Fruit fly (Drosophila melanogaster) whole organism, embryonic: ENCODE measurements around the gene dia.

Experiments used
- Antp ChIP-seq: fragments of 200-800 bp; sonication (Bioruptor generic); optimal IDR thresholded peaks from 3 replicates; lab custom pipeline; 2016; ENCODE audit warnings: missing biosample characterization, missing genetic modification characterization
- Asciz ChIP-seq: fragments of 200-800 bp; sonication (Bioruptor generic); optimal IDR thresholded peaks from 2 replicates; lab custom pipeline; 2017; ENCODE audit warnings: missing biosample characterization, mild to moderate bottlenecking, missing genetic modification characterization, missing genetic modification reagents
- BtbVII ChIP-seq: fragments of 200-800 bp; sonication (Bioruptor generic); optimal IDR thresholded peaks from 3 replicates; lab custom pipeline; 2017; ENCODE audit warnings: missing biosample characterization, mild to moderate bottlenecking, missing genetic modification characterization
- CG1024 ChIP-seq: fragments of 200-800 bp; sonication (Bioruptor generic); IDR thresholded peaks from 2 replicates; pipeline ENCODE4 v1.3.6; 2022; ENCODE audit warnings: missing biosample characterization, missing genetic modification characterization
- CG10366 ChIP-seq: fragments of 200-800 bp; sonication (Bioruptor generic); IDR thresholded peaks from 2 replicates; pipeline ENCODE4 v1.3.6; 2022; ENCODE audit warnings: missing biosample characterization, missing genetic modification characterization
- CG12155 ChIP-seq: fragments of 200-800 bp; sonication (Bioruptor generic); optimal IDR thresholded peaks from 3 replicates; lab custom pipeline; 2016; ENCODE audit warnings: missing biosample characterization, missing genetic modification characterization
- CG12299 ChIP-seq: fragments of 200-800 bp; sonication (Bioruptor generic); optimal IDR thresholded peaks from 2 replicates; lab custom pipeline; 2018; ENCODE audit warnings: missing biosample characterization, mild to moderate bottlenecking, missing genetic modification characterization
- CG13287 ChIP-seq: fragments of 200-800 bp; sonication (Bioruptor generic); IDR thresholded peaks from 2 replicates; pipeline ENCODE4 v1.3.6; 2022; ENCODE audit warnings: missing biosample characterization, missing genetic modification characterization; ENCODE audit not compliant: partially characterized antibody
- CG15011 ChIP-seq: fragments of 200-800 bp; sonication (Bioruptor generic); optimal IDR thresholded peaks from 3 replicates; lab custom pipeline; 2018; ENCODE audit warnings: missing biosample characterization, mild to moderate bottlenecking, missing genetic modification characterization
- CG1602 ChIP-seq: fragments of 200-800 bp; sonication (Bioruptor generic); optimal IDR thresholded peaks from 3 replicates; lab custom pipeline; 2016; ENCODE audit warnings: missing biosample characterization, missing genetic modification characterization
- CG18619 ChIP-seq: fragments of 200-800 bp; sonication (Bioruptor generic); optimal IDR thresholded peaks from 3 replicates; lab custom pipeline; 2017; ENCODE audit warnings: missing biosample characterization, mild to moderate bottlenecking, missing genetic modification characterization
- CG2116 ChIP-seq: fragments of 200-800 bp; sonication (Bioruptor generic); optimal IDR thresholded peaks from 3 replicates; lab custom pipeline; 2018; ENCODE audit warnings: missing biosample characterization, mild to moderate bottlenecking, missing genetic modification characterization
- CG2678 ChIP-seq: fragments of 200-800 bp; sonication (Bioruptor generic); optimal IDR thresholded peaks from 3 replicates; lab custom pipeline; 2019; ENCODE audit warnings: missing biosample characterization, mild to moderate bottlenecking, missing genetic modification characterization, moderate library complexity
- CG4282 ChIP-seq: fragments of 200-800 bp; sonication (Bioruptor generic); optimal IDR thresholded peaks from 2 replicates; lab custom pipeline; 2016; ENCODE audit warnings: missing biosample characterization, missing genetic modification characterization
- CG4730 ChIP-seq: fragments of 200-800 bp; sonication (Bioruptor generic); IDR thresholded peaks from 2 replicates; pipeline ENCODE4 v1.3.6; 2022; ENCODE audit warnings: missing biosample characterization, missing genetic modification characterization
- CG6272 ChIP-seq: fragments of 200-800 bp; sonication (Bioruptor generic); IDR thresholded peaks from 2 replicates; pipeline ENCODE4 v1.3.6; 2022; ENCODE audit warnings: missing biosample characterization, missing genetic modification characterization
- CG6791 ChIP-seq: fragments of 200-800 bp; sonication (Bioruptor generic); IDR thresholded peaks from 3 replicates; pipeline ENCODE4 v1.3.6; 2022; ENCODE audit warnings: missing biosample characterization, missing genetic modification characterization; ENCODE audit not compliant: partially characterized antibody
- CG6854 ChIP-seq: fragments of 200-800 bp; sonication (Bioruptor generic); optimal IDR thresholded peaks from 3 replicates; lab custom pipeline; 2017; ENCODE audit warnings: missing biosample characterization, mild to moderate bottlenecking, missing genetic modification characterization
- CG8359 ChIP-seq: fragments of 200-800 bp; sonication (Bioruptor generic); optimal IDR thresholded peaks from 2 replicates; lab custom pipeline; 2017; ENCODE audit warnings: missing biosample characterization, mild to moderate bottlenecking, missing genetic modification characterization, borderline replicate concordance
- CG8924 ChIP-seq: fragments of 200-800 bp; optimal IDR thresholded peaks from 3 replicates; lab custom pipeline; 2019; ENCODE audit warnings: missing biosample characterization, mild to moderate bottlenecking, missing genetic modification characterization, moderate library complexity
- Drgx ChIP-seq: fragments of 200-800 bp; sonication (Bioruptor generic); IDR thresholded peaks from 2 replicates; pipeline ENCODE4 v1.3.6; 2022; ENCODE audit warnings: missing biosample characterization, missing genetic modification characterization
- Hey ChIP-seq: fragments of 200-800 bp; sonication (Bioruptor generic); optimal IDR thresholded peaks from 3 replicates; lab custom pipeline; 2018; ENCODE audit warnings: missing biosample characterization, mild to moderate bottlenecking, missing genetic modification characterization
- Hmr ChIP-seq: fragments of 200-800 bp; sonication (Bioruptor generic); optimal IDR thresholded peaks from 3 replicates; lab custom pipeline; 2017; ENCODE audit warnings: mild to moderate bottlenecking, missing biosample characterization, missing genetic modification reagents, missing genetic modification characterization
- Hr39 ChIP-seq: fragments of >200 bp; optimal IDR thresholded peaks from 2 replicates; lab custom pipeline; 2017
- Lhr ChIP-seq: fragments of 200-800 bp; sonication (Bioruptor generic); optimal IDR thresholded peaks from 3 replicates; lab custom pipeline; 2017; ENCODE audit warnings: mild to moderate bottlenecking, missing biosample characterization, missing genetic modification reagents, missing genetic modification characterization
- Oaz ChIP-seq: fragments of 200-800 bp; sonication (Bioruptor generic); IDR thresholded peaks from 2 replicates; pipeline ENCODE4 v1.3.6; 2022; ENCODE audit warnings: missing biosample characterization, missing genetic modification characterization
- Trl ChIP-seq, 3 experiments: fragments of >200 bp in 2 of 3; fragments of 200-800 bp in 1 of 3; sonication (Bioruptor generic) in 1 of 3; optimal IDR thresholded peaks; 2 replicates in 1 of 3; 3 replicates in 2 of 3; lab custom pipeline; 2016 to 2017; ENCODE audit warnings: missing biosample characterization in 1 of 3, missing genetic modification characterization in 1 of 3
- ab ChIP-seq: fragments of 200-800 bp; sonication (Bioruptor generic); optimal IDR thresholded peaks from 2 replicates; lab custom pipeline; 2016; ENCODE audit warnings: missing biosample characterization, missing genetic modification characterization
- bsh ChIP-seq, 2 experiments: fragments of 200-800 bp; sonication (Bioruptor generic); optimal IDR thresholded peaks; 2 replicates each; lab custom pipeline; 2017 to 2018; ENCODE audit warnings: mild to moderate bottlenecking in 2 of 2, missing biosample characterization in 2 of 2, missing genetic modification characterization in 2 of 2, moderate library complexity in 1 of 2
- dati ChIP-seq: fragments of 200-800 bp; sonication (Bioruptor generic); IDR thresholded peaks from 2 replicates; pipeline ENCODE4 v1.3.6; 2022; ENCODE audit warnings: missing biosample characterization, missing genetic modification characterization
- fd3F ChIP-seq: fragments of 200-800 bp; sonication (Bioruptor generic); optimal IDR thresholded peaks from 2 replicates; lab custom pipeline; 2018; ENCODE audit warnings: missing biosample characterization, mild to moderate bottlenecking, missing genetic modification characterization, moderate library complexity
- grau ChIP-seq: fragments of 200-800 bp; optimal IDR thresholded peaks from 3 replicates; lab custom pipeline; 2019; ENCODE audit warnings: missing biosample characterization, mild to moderate bottlenecking, missing genetic modification characterization, moderate library complexity
- h ChIP-seq: fragments of >200 bp; optimal IDR thresholded peaks from 2 replicates; lab custom pipeline; 2017
- hkb ChIP-seq, 2 experiments: fragments of 200-800 bp in 1 of 2; fragments of >200 bp in 1 of 2; sonication (Bioruptor generic) in 1 of 2; IDR thresholded peaks in 1 of 2; optimal IDR thresholded peaks in 1 of 2; 2 replicates each; pipeline versions ENCODE4 v1.3.6 to Lab custom; 2017 to 2022; ENCODE audit warnings: missing biosample characterization in 1 of 2, missing genetic modification characterization in 1 of 2
- lmd ChIP-seq: fragments of 200-800 bp; sonication (Bioruptor generic); IDR thresholded peaks from 2 replicates; pipeline ENCODE4 v1.3.6; 2022; ENCODE audit warnings: missing biosample characterization, missing genetic modification characterization
- mld ChIP-seq: fragments of 200-800 bp; sonication (Bioruptor generic); IDR thresholded peaks from 3 replicates; pipeline ENCODE4 v1.3.6; 2022; ENCODE audit warnings: missing biosample characterization, missing genetic modification characterization; ENCODE audit not compliant: partially characterized antibody
- p53 ChIP-seq: fragments of 200-800 bp; sonication (Bioruptor generic); optimal IDR thresholded peaks from 2 replicates; lab custom pipeline; 2016; ENCODE audit warnings: missing biosample characterization, missing genetic modification characterization
- rib ChIP-seq: fragments of 200-800 bp; sonication (Bioruptor generic); IDR thresholded peaks from 2 replicates; pipeline ENCODE4 v1.3.6; 2022; ENCODE audit warnings: missing biosample characterization, missing genetic modification characterization
- row ChIP-seq: fragments of 200-800 bp; sonication (Bioruptor generic); IDR thresholded peaks from 3 replicates; pipeline ENCODE4 v1.3.6; 2022; ENCODE audit warnings: missing biosample characterization, missing genetic modification characterization
- scrt ChIP-seq: fragments of 200-800 bp; sonication (Bioruptor generic); optimal IDR thresholded peaks from 2 replicates; lab custom pipeline; 2018; ENCODE audit warnings: missing biosample characterization, mild to moderate bottlenecking, missing genetic modification characterization, moderate library complexity
- shn ChIP-seq: fragments of 200-800 bp; sonication (Bioruptor generic); optimal IDR thresholded peaks from 3 replicates; lab custom pipeline; 2016; ENCODE audit warnings: missing biosample characterization, missing genetic modification characterization
- sima ChIP-seq: fragments of 200-800 bp; sonication (Bioruptor generic); optimal IDR thresholded peaks from 2 replicates; lab custom pipeline; 2016; ENCODE audit warnings: missing biosample characterization, missing genetic modification characterization
- sob ChIP-seq: fragments of 200-800 bp; sonication (Bioruptor generic); IDR thresholded peaks from 2 replicates; pipeline ENCODE4 v1.3.6; 2022; ENCODE audit warnings: missing biosample characterization, missing genetic modification characterization
- tgo ChIP-seq: fragments of 200-800 bp; sonication (Bioruptor generic); IDR thresholded peaks from 3 replicates; pipeline ENCODE4 v1.3.6; 2022; ENCODE audit warnings: missing biosample characterization, missing genetic modification characterization
- tna ChIP-seq: fragments of 200-800 bp; sonication (Bioruptor generic); IDR thresholded peaks from 2 replicates; pipeline ENCODE4 v1.3.6; 2022; ENCODE audit warnings: missing biosample characterization, missing genetic modification characterization; ENCODE audit not compliant: partially characterized antibody
- ttk ChIP-seq: fragments of 200-800 bp; sonication (Bioruptor generic); IDR thresholded peaks from 2 replicates; pipeline ENCODE4 v2.1.2; 2022; ENCODE audit warnings: missing biosample characterization, missing genetic modification characterization
- tup ChIP-seq: fragments of 200-800 bp; sonication (Bioruptor generic); optimal IDR thresholded peaks from 2 replicates; lab custom pipeline; 2016; ENCODE audit warnings: missing biosample characterization, mild to moderate bottlenecking, missing genetic modification characterization, moderate library complexity
- zfh2 ChIP-seq: fragments of 200-800 bp; sonication (Bioruptor generic); optimal IDR thresholded peaks from 2 replicates; lab custom pipeline; 2016; ENCODE audit warnings: missing biosample characterization, missing genetic modification characterization

Gene dia

dm6 chr2L:20714468-20715404, 43.2 kb upstream of the dia start, which contains the start of gene Hr38 (continued):
- peak; percentile 32 for TF ChIP-seq Drgx
- TF ChIP-seq dati (GFP tag; lab: Robert Waterston, UW), result no peak
- TF ChIP-seq h (lab: Kevin White, UChicago), result no peak
- peak; percentile 69 for TF ChIP-seq scrt (GFP tag; lab: Kevin White, UChicago)
- TF ChIP-seq bsh (GFP tag; optimal IDR thresholded peaks at IDR 0.05; lab: Kevin White, UChicago), result peak in 1 of 2 experiments; percentile 8
- TF ChIP-seq CG2116 (GFP tag; lab: Kevin White, UChicago), result no peak
- TF ChIP-seq CG1024, result no peak
- peak; percentile 73 to 80 for TF ChIP-seq Trl (optimal IDR thresholded peaks at IDR 0.05; lab: Kevin White, UChicago)
- peak; percentile 26 for TF ChIP-seq Trl (GFP tag; optimal IDR thresholded peaks at IDR 0.05; lab: Kevin White, UChicago)
- peak; percentile 64 for TF ChIP-seq CG13287 (GFP tag; lab: Robert Waterston, UW)
- TF ChIP-seq CG8359 (GFP tag; lab: Kevin White, UChicago), result no peak
- TF ChIP-seq Hey (tag; lab: Kevin White, UChicago), result no peak
- TF ChIP-seq hkb (optimal IDR thresholded peaks at IDR 0.05; lab: Kevin White, UChicago), result no peak
- TF ChIP-seq hkb (GFP tag; IDR thresholded peaks at IDR 0.05; lab: Robert Waterston, UW), result peak; percentile 51; the same call in 1 of the 2 replicates
- peak; percentile 78 for TF ChIP-seq Hmr (GFP tag; lab: Kevin White, UChicago)
- 0 out of 2 replicates have a peak, but pooled peaks have one; percentile 42 for TF ChIP-seq rib
- TF ChIP-seq sima (GFP tag; lab: Kevin White, UChicago), result no peak
- TF ChIP-seq grau, result peak; percentile 62
- no peak for TF ChIP-seq CG12299 (tag; lab: Kevin White, UChicago)
- TF ChIP-seq CG8924, result peak; percentile 27
- TF ChIP-seq mld (GFP tag; lab: Robert Waterston, UW), result no peak
- TF ChIP-seq Antp (GFP tag; lab: Kevin White, UChicago), result peak; percentile 51
- TF ChIP-seq lmd (GFP tag; lab: Robert Waterston, UW), result peak; percentile 28; the same call in 1 of the 2 replicates
- no peak for TF ChIP-seq Lhr (GFP tag; lab: Kevin White, UChicago)
- no peak for TF ChIP-seq Oaz (GFP tag; lab: Robert Waterston, UW)
- no peak for TF ChIP-seq ab (GFP tag; lab: Kevin White, UChicago)
- TF ChIP-seq tup, result no peak
- no peak for TF ChIP-seq CG6791 (GFP tag; lab: Robert Waterston, UW)
- no peak for TF ChIP-seq CG4282
- 0 out of 2 replicates have a peak, but pooled peaks have one; percentile 18 for TF ChIP-seq sob (GFP tag; lab: Robert Waterston, UW)
- TF ChIP-seq zfh2 (GFP tag; lab: Kevin White, UChicago), result peak; percentile 22
- TF ChIP-seq ttk (GFP tag; lab: Robert Waterston, UW), result no peak
- peak; percentile 26 for TF ChIP-seq CG18619 (GFP tag; lab: Kevin White, UChicago)
- TF ChIP-seq CG15011 (GFP tag; lab: Kevin White, UChicago), result no peak
- TF ChIP-seq CG6854 (GFP tag; lab: Kevin White, UChicago), result peak; percentile 31
- TF ChIP-seq CG10366, result no peak; the same call in 1 of the 2 replicates
- TF ChIP-seq row (GFP tag; lab: Robert Waterston, UW), result peak; percentile 74
- no peak for TF ChIP-seq Hr39 (lab: Kevin White, UChicago)
- TF ChIP-seq CG12155 (GFP tag; lab: Kevin White, UChicago), result no peak
- no peak for TF ChIP-seq CG6272
- peak; percentile 88 for TF ChIP-seq BtbVII (GFP tag; lab: Kevin White, UChicago)
- TF ChIP-seq tna, result peak; percentile 37; the same call in 1 of the 2 replicates
- peak; percentile 85 for TF ChIP-seq CG2678 (tag; lab: Kevin White, UChicago)
- no peak for TF ChIP-seq Asciz (GFP tag; lab: Kevin White, UChicago)
- TF ChIP-seq shn (GFP tag; lab: Kevin White, UChicago), result no peak
- 0 out of 3 replicates have a peak, but pooled peaks have one; percentile 15 for TF ChIP-seq tgo (GFP tag; lab: Robert Waterston, UW)
- TF ChIP-seq CG4730 (GFP tag; lab: Robert Waterston, UW), result no peak
- TF ChIP-seq fd3F, result peak; percentile 29
- peak; percentile 8 for TF ChIP-seq CG1602 (GFP tag; lab: Kevin White, UChicago)
- no peak for TF ChIP-seq p53 (GFP tag; lab: Kevin White, UChicago)
